Fruit fly (Drosophila melanogaster): ENCODE measurements around the gene inaE.

DNA sequence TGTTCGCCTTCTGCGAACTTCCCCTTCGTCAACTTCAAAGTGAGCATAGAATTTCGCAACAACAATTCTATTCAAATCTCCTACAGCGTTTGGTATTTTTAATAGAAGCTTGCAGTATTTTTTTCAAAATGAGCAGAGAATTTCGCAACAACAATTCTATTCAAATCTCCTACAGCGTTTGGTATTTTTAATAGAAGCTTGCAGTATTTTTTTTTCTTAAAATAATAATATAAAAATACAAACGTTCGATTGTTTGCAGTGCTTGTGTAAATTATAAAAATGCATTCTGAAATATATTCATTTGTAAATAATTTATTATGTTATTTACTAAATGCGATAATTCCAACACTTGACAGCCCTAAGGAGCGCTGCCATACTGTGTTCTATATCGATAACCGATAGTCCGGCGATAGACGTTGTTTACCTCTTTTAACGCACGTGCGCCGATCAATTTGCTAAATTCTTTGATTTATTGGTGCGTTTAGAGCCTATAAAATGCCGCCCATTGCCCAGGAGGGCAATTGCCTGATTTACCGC is 26.7 kb upstream of the inaE start, which contains the start of the genes CG32625 and Rtc1:
- peak; percentile 46 for TF ChIP-seq OdsH (GFP tag; optimal IDR thresholded peaks at IDR 0.05)
- peak; percentile 34 for TF ChIP-seq achi (GFP tag; optimal IDR thresholded peaks at IDR 0.05)
- TF ChIP-seq acj6 (GFP tag; optimal IDR thresholded peaks at IDR 0.05), result peak; percentile 38
- TF ChIP-seq eg (GFP tag; IDR thresholded peaks at IDR 0.05), result peak; percentile 43; the same call in 1 of the 3 replicates
- TF ChIP-seq CG8632 (GFP tag; optimal IDR thresholded peaks at IDR 0.05), result no peak
- peak; percentile 37; the same call in 1 of the 2 replicates for TF ChIP-seq CG15336 (GFP tag; IDR thresholded peaks at IDR 0.05)
